Fruit fly (Drosophila melanogaster): ENCODE results near the gene GMF.

The GMF gene

dm6 chr2L:16317777-16318610 lies 15.2 kb upstream of the GMF start (continued):
- peak; percentile 60 for TF ChIP-seq CG6813 (GFP tag; optimal IDR thresholded peaks at IDR 0.05)
- TF ChIP-seq mam (GFP tag; optimal IDR thresholded peaks at IDR 0.05), result no peak
- TF ChIP-seq MESR4 (GFP tag; optimal IDR thresholded peaks at IDR 0.05), result no peak
- TF ChIP-seq Camta (GFP tag; optimal IDR thresholded peaks at IDR 0.05), result peak; percentile 4
- TF ChIP-seq CG17385 (GFP tag; optimal IDR thresholded peaks at IDR 0.05), result peak; percentile 34
- peak; percentile 13 for TF ChIP-seq Myb (GFP tag; optimal IDR thresholded peaks at IDR 0.05)
- TF ChIP-seq ap (GFP tag; IDR thresholded peaks at IDR 0.05), result peak; percentile 11; the same call in 1 of the 2 replicates
- peak; percentile 65 for TF ChIP-seq PHDP (tag; optimal IDR thresholded peaks at IDR 0.05)
- peak; percentile 34 for TF ChIP-seq her (GFP tag; optimal IDR thresholded peaks at IDR 0.05)
- TF ChIP-seq CG12155 (GFP tag; optimal IDR thresholded peaks at IDR 0.05), result peak; percentile 25
- no peak for TF ChIP-seq CG13287 (GFP tag; IDR thresholded peaks at IDR 0.05; ENCODE audit: partially characterized antibody)
- TF ChIP-seq CG17359 (tag; optimal IDR thresholded peaks at IDR 0.05), result peak; percentile 52
- peak; percentile 39 for TF ChIP-seq gro (GFP tag; optimal IDR thresholded peaks at IDR 0.05)
- peak; percentile 32 for TF ChIP-seq Asciz (GFP tag; optimal IDR thresholded peaks at IDR 0.05)
- TF ChIP-seq ewg (GFP tag; optimal IDR thresholded peaks at IDR 0.05), result peak; percentile 22
- peak; percentile 30 for TF ChIP-seq scrt (GFP tag; optimal IDR thresholded peaks at IDR 0.05)
- no peak for TF ChIP-seq CG31388 (GFP tag; optimal IDR thresholded peaks at IDR 0.05)
- TF ChIP-seq en (GFP tag; optimal IDR thresholded peaks at IDR 0.05), result peak; percentile 34
- TF ChIP-seq CG15514 (GFP tag; optimal IDR thresholded peaks at IDR 0.05), result peak; percentile 13
- no peak for TF ChIP-seq CG7745 (tag; optimal IDR thresholded peaks at IDR 0.05)
- TF ChIP-seq pfk (GFP tag; optimal IDR thresholded peaks at IDR 0.05), result peak; percentile 48
- TF ChIP-seq ash1 (GFP tag; optimal IDR thresholded peaks at IDR 0.05), result no peak
- peak; percentile 27 for TF ChIP-seq CG2116 (GFP tag; optimal IDR thresholded peaks at IDR 0.05)
- TF ChIP-seq CG30403 (GFP tag; optimal IDR thresholded peaks at IDR 0.05), result no peak
- TF ChIP-seq insv (GFP tag; optimal IDR thresholded peaks at IDR 0.05), result peak in 1 of 2 experiments; percentile 40
- TF ChIP-seq dati (GFP tag; IDR thresholded peaks at IDR 0.05), result no peak
- peak; percentile 20 for TF ChIP-seq CG10209 (GFP tag; optimal IDR thresholded peaks at IDR 0.05)
- TF ChIP-seq nau (GFP tag; optimal IDR thresholded peaks at IDR 0.05), result peak; percentile 14
- TF ChIP-seq CG4820 (GFP tag; optimal IDR thresholded peaks at IDR 0.05), result no peak
- TF ChIP-seq ken (GFP tag; IDR thresholded peaks at IDR 0.05), result 0 out of 3 replicates have a peak, but pooled peaks have one; percentile 13
- peak; percentile 16; the same call in 1 of the 3 replicates for TF ChIP-seq sr (GFP tag; IDR thresholded peaks at IDR 0.05)
- TF ChIP-seq MTF-1 (GFP tag; optimal IDR thresholded peaks at IDR 0.05; ENCODE audit: borderline replicate concordance), result peak; percentile 70
- TF ChIP-seq CG7786 (GFP tag; optimal IDR thresholded peaks at IDR 0.05), result peak; percentile 0
- no peak for TF ChIP-seq CG30020 (tag; optimal IDR thresholded peaks at IDR 0.05)
- TF ChIP-seq Sry-β (GFP tag; optimal IDR thresholded peaks at IDR 0.05), result no peak
- TF ChIP-seq CG15011 (GFP tag; optimal IDR thresholded peaks at IDR 0.05), result peak; percentile 40
- TF ChIP-seq Mes4 (GFP tag; optimal IDR thresholded peaks at IDR 0.05), result peak; percentile 9
- no peak for TF ChIP-seq CG2202 (tag; optimal IDR thresholded peaks at IDR 0.05)
- TF ChIP-seq CG7987 (GFP tag; optimal IDR thresholded peaks at IDR 0.05), result peak; percentile 33
- peak; percentile 43; the same call in 1 of the 2 replicates for TF ChIP-seq stc (GFP tag; IDR thresholded peaks at IDR 0.05)
- no peak for TF ChIP-seq ato (GFP tag; IDR thresholded peaks at IDR 0.05; ENCODE audit: partially characterized antibody)
- peak; percentile 17 for TF ChIP-seq CG12104 (GFP tag; optimal IDR thresholded peaks at IDR 0.05)
- peak; percentile 2 for TF ChIP-seq kah (GFP tag; optimal IDR thresholded peaks at IDR 0.05)
- TF ChIP-seq HLH3B (GFP tag; IDR thresholded peaks at IDR 0.05), result peak; percentile 57; the same call in 1 of the 2 replicates
- TF ChIP-seq Drgx (GFP tag; IDR thresholded peaks at IDR 0.05), result no peak
- TF ChIP-seq CG34422 (GFP tag; IDR thresholded peaks at IDR 0.05), result no peak
- no peak for TF ChIP-seq CG8765 (GFP tag; IDR thresholded peaks at IDR 0.05)
- TF ChIP-seq bigmax (GFP tag; optimal IDR thresholded peaks at IDR 0.05), result no peak

Data from whole organism, embryonic.